Worm (Caenorhabditis elegans) whole organism, early embryonic: Measurements from ENCODE around the gene pot-3.

ENCODE experiments used
- F13C5.2 ChIP-seq: sonication (generic microtip); optimal IDR thresholded peaks from 2 replicates; lab custom pipeline; 2017; ENCODE audit warnings: mild to moderate bottlenecking, missing genetic modification characterization, inconsistent platforms, missing compliant biosample characterization
- ama-1 ChIP-seq: fragments of 150-350 bp; optimal IDR thresholded peaks from 2 replicates; lab custom pipeline; 2014
- ceh-13 ChIP-seq: fragments of 200-800 bp; sonication (Bioruptor generic); optimal IDR thresholded peaks from 2 replicates; lab custom pipeline; 2018; ENCODE audit warnings: mild to moderate bottlenecking, missing genetic modification characterization, missing compliant biosample characterization
- ets-7 ChIP-seq: sonication (generic microtip); optimal IDR thresholded peaks from 2 replicates; lab custom pipeline; 2016; ENCODE audit warnings: missing genotype, missing genetic modification characterization, missing compliant biosample characterization
- flt-1 ChIP-seq: fragments of 200-800 bp; sonication (Bioruptor generic); IDR thresholded peaks from 2 replicates; pipeline ENCODE4 v1.3.6; 2022; ENCODE audit warnings: missing genetic modification characterization, missing compliant biosample characterization
- hmbx-1 ChIP-seq: sonication (generic microtip); optimal IDR thresholded peaks from 2 replicates; lab custom pipeline; 2016; ENCODE audit warnings: mild to moderate bottlenecking, missing genetic modification characterization, missing compliant biosample characterization
- hmg-4 ChIP-seq: fragments of 200-800 bp; sonication (Bioruptor generic); optimal IDR thresholded peaks from 2 replicates; lab custom pipeline; 2018; ENCODE audit warnings: mild to moderate bottlenecking, missing genetic modification characterization, missing compliant biosample characterization
- hnd-1 ChIP-seq: sonication (generic microtip); optimal IDR thresholded peaks from 2 replicates; lab custom pipeline; 2016; ENCODE audit warnings: missing genetic modification characterization, missing compliant biosample characterization
- pes-1 ChIP-seq: fragments of 200-800 bp; sonication (Bioruptor generic); IDR thresholded peaks from 2 replicates; pipeline ENCODE4 v1.3.6; 2022; ENCODE audit warnings: missing genetic modification reagents, missing genetic modification characterization, missing compliant biosample characterization
- sea-1 ChIP-seq: fragments of 200-800 bp; sonication (Bioruptor generic); conservative IDR thresholded peaks from 2 replicates; pipeline ENCODE4 v1.3.6; 2022; ENCODE audit warnings: missing genetic modification characterization, missing compliant biosample characterization
- tbx-11 ChIP-seq: fragments of 200-800 bp; sonication (Bioruptor generic); IDR thresholded peaks from 2 replicates; pipeline ENCODE4 v1.3.6; 2022; ENCODE audit warnings: missing genetic modification characterization, missing compliant biosample characterization
- tra-4 ChIP-seq: sonication (generic microtip); optimal IDR thresholded peaks from 2 replicates; lab custom pipeline; 2017; ENCODE audit warnings: missing genetic modification characterization, missing compliant biosample characterization

ce11 chrIII:13743922-13744321 is 36.1 kb upstream of the pot-3 start, which contains the start of gene tyr-2:
- TF ChIP-seq tra-4 (tag; lab: Kevin White, UChicago) (no peak), ceh-13 (GFP tag; lab: Kevin White, UChicago) (no peak), ama-1 (lab: Kevin White, UChicago) (no peak), hmbx-1 (no peak), ets-7 (tag; lab: Kevin White, UChicago) (no peak), hmg-4 (no peak), pes-1 (no peak), tbx-11 (GFP tag; lab: Robert Waterston, UW) (no peak), F13C5.2 (tag; lab: Kevin White, UChicago) (no peak), hnd-1 (tag; lab: Kevin White, UChicago) (no peak), sea-1 (GFP tag; lab: Robert Waterston, UW) (no peak), flt-1 (GFP tag; lab: Robert Waterston, UW) (no peak)
